Fruit fly (Drosophila melanogaster) whole organism, pupa: Measurements from ENCODE around the gene CG8675.

Experiments
- CG14655 ChIP-seq: fragments of 200-800 bp; sonication (Bioruptor generic); optimal IDR thresholded peaks from 3 replicates; lab custom pipeline; 2017; ENCODE audit warnings: mild to moderate bottlenecking, missing biosample characterization, missing genetic modification reagents, missing genetic modification characterization
- CG34367 ChIP-seq: fragments of 200-800 bp; sonication (Bioruptor generic); optimal IDR thresholded peaks from 2 replicates; lab custom pipeline; 2018; ENCODE audit warnings: missing biosample characterization, mild to moderate bottlenecking, missing genetic modification characterization
- CG8159 ChIP-seq: fragments of 200-800 bp; sonication (Bioruptor generic); optimal IDR thresholded peaks from 3 replicates; lab custom pipeline; 2018; ENCODE audit warnings: missing biosample characterization, mild to moderate bottlenecking, missing genetic modification characterization, moderate library complexity
- CG9948 ChIP-seq: fragments of 200-800 bp; sonication (Bioruptor generic); optimal IDR thresholded peaks from 2 replicates; lab custom pipeline; 2018; ENCODE audit warnings: missing biosample characterization, mild to moderate bottlenecking, missing genetic modification characterization, moderate library complexity
- D1 ChIP-seq: fragments of 200-800 bp; sonication (Bioruptor generic); optimal IDR thresholded peaks from 2 replicates; lab custom pipeline; 2018; ENCODE audit warnings: missing biosample characterization, mild to moderate bottlenecking, missing genetic modification characterization, moderate library complexity
- Ets98B ChIP-seq: fragments of 200-800 bp; sonication (Bioruptor generic); IDR thresholded peaks from 2 replicates; pipeline ENCODE4 v1.3.6; 2022; ENCODE audit warnings: missing biosample characterization, missing genetic modification characterization
- Pif1A ChIP-seq: fragments of 200-800 bp; sonication (Bioruptor generic); optimal IDR thresholded peaks from 3 replicates; lab custom pipeline; 2016; ENCODE audit warnings: missing biosample characterization, missing genetic modification characterization
- fd96Ca ChIP-seq: fragments of 200-800 bp; sonication (Bioruptor generic); IDR thresholded peaks from 3 replicates; pipeline ENCODE4 v1.3.6; 2022; ENCODE audit warnings: missing biosample characterization, missing genetic modification characterization
- rn ChIP-seq: fragments of 200-800 bp; sonication (Bioruptor generic); IDR thresholded peaks from 2 replicates; pipeline ENCODE4 v1.3.6; 2022; ENCODE audit warnings: missing biosample characterization, missing genetic modification characterization

DNA sequence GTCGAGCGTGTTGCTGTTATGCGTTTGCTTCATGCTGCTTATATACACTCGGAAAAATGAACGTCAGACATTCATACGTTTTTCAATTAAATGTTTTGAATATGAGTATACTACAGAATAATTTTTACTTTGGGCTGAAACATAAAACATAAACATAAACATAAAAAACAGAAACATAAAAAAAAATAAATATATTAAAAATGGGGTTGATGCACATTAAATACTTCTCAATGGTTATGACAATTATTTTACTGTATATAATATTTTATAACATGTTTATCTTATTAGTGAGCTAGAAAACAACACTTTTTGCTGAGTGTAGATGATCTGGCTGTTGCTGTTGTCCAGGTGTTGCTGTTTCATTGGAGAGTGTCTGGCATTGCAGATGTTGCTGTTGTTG is 11.9 kb downstream of the CG8675 start:
- TF ChIP-seq D1 (tag; lab: Kevin White, UChicago) = peak; percentile 53
- TF ChIP-seq fd96Ca (GFP tag; lab: Robert Waterston, UW) = no peak
- peak; percentile 51 for TF ChIP-seq Pif1A (GFP tag; lab: Kevin White, UChicago)
- TF ChIP-seq CG14655 (GFP tag; lab: Kevin White, UChicago) = peak; percentile 83
- peak; percentile 55 for TF ChIP-seq CG34367
- TF ChIP-seq rn (GFP tag; lab: Robert Waterston, UW) = 0 out of 2 replicates have a peak, but pooled peaks have one; percentile 11
- peak; percentile 79 for TF ChIP-seq CG9948 (tag; lab: Kevin White, UChicago)
- peak; percentile 30; the same call in 1 of the 2 replicates for TF ChIP-seq Ets98B (GFP tag; lab: Robert Waterston, UW)
- peak; percentile 77 for TF ChIP-seq CG8159 (tag; lab: Kevin White, UChicago)
